Worm (Caenorhabditis elegans): ENCODE results near the gene C49C3.4.

C49C3.4 gene

ce11 chrIV:17320445-17320844, at the start of gene C49C3.4:
Gene C49C3.4 (plus strand): TSS chrIV:17320795.
- TF ChIP-seq lin-35 (GFP tag; optimal IDR thresholded peaks at IDR 0.05), result peak in 1 of 2 experiments; percentile 4
- no peak for TF ChIP-seq egl-27 (tag; optimal IDR thresholded peaks at IDR 0.05)
- no peak for TF ChIP-seq snu-23 (GFP tag; optimal IDR thresholded peaks at IDR 0.05)
- TF ChIP-seq elt-2 (tag; optimal IDR thresholded peaks at IDR 0.05), result peak; percentile 52

DNA sequence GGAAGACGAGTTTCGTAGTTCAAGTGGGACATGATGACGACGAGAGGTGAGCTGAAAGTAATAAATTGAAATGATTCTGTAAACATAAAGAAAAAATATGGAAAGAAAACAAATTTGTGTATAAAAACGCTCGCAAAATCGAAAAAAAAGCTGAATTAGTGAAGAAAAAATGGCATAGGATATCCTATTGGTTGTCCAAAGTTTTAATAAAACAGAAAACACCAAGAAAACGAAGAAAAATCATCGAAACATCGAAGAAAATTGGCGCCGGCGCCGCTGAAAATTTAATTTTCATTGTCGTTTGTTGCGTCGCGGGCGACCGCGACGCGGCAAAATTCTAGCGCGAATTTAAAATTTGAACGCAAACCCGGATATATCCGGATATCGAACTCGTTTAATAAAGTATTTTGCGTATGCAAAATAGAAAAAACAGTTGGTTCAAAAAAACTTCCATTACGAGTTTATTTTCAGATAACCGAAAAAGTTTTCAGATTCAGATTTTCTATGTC, 46.9 kb upstream of the C49C3.4 start, which contains the start of gene gln-5:
Gene gln-5, minus strand, starts transcription at position 51 of the 509 bp plus-strand sequence.
- TF ChIP-seq hlh-17 (GFP tag; optimal IDR thresholded peaks at IDR 0.05; ENCODE audit: borderline replicate concordance) (no peak), efl-1 (optimal IDR thresholded peaks at IDR 0.05) (peak in 1 of 2 experiments; percentile 29), efl-1 (GFP tag; optimal IDR thresholded peaks at IDR 0.05 in 1 of 2) (peak in 1 of 2 experiments; percentile 31)

DNA sequence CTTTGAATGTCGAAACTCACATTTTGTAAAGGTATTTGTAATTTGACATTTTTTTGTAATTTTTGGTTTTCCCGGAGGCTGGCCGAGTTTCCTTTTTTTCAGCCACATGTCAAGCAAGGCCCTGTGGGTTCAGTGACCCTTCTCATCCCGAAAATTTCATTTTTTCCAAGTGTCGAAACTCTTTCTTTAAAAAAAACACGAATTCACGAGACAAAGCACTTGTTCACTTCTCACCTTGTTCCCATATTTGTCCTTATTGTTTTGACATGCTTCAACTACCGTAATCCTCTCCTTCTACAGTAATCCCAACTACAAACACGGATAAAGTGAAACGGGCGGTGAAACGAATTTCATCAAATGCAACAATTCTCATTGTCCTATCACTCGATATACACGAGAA, 45.3 kb upstream of the C49C3.4 start, which contains the start of gene lhfp-4:
Gene lhfp-4, plus strand, starts transcription at position 301 of the 400 bp plus-strand sequence.
- TF ChIP-seq ama-1 (optimal IDR thresholded peaks at IDR 0.05), result no peak
- no peak for TF ChIP-seq hpl-2 (GFP tag; optimal IDR thresholded peaks at IDR 0.05)
- TF ChIP-seq efl-1 (optimal IDR thresholded peaks at IDR 0.05), result no peak
- TF ChIP-seq efl-1 (GFP tag; optimal IDR thresholded peaks at IDR 0.05 in 1 of 2), result peak in 1 of 2 experiments; percentile 22
- TF ChIP-seq mef-2 (tag; optimal IDR thresholded peaks at IDR 0.05), result no peak

- TF ChIP-seq xbp-1 (tag; optimal IDR thresholded peaks at IDR 0.05) (no peak), unc-62 (GFP tag; optimal IDR thresholded peaks at IDR 0.05) (no peak), unc-130 (tag; optimal IDR thresholded peaks at IDR 0.05) (no peak), sox-4 (tag; optimal IDR thresholded peaks at IDR 0.05) (no peak), lin-39 (tag; optimal IDR thresholded peaks at IDR 0.05) (no peak), rnt-1 (tag; optimal IDR thresholded peaks at IDR 0.05) (no peak), lin-14 (GFP tag; optimal IDR thresholded peaks at IDR 0.05) (no peak), lin-35 (GFP tag; optimal IDR thresholded peaks at IDR 0.05) (peak; percentile 5 to 77), blmp-1 (tag; optimal IDR thresholded peaks at IDR 0.05) (no peak), nhr-90 (tag; optimal IDR thresholded peaks at IDR 0.05; ENCODE audit: poor library complexity) (no peak), mef-2 (tag; optimal IDR thresholded peaks at IDR 0.05) (peak; percentile 17), dpl-1 (GFP tag; optimal IDR thresholded peaks at IDR 0.05) (peak; percentile 44 to 71 (median 46)), alr-1 (tag; optimal IDR thresholded peaks at IDR 0.05; ENCODE audit: borderline replicate concordance) (no peak), nhr-237 (tag; optimal IDR thresholded peaks at IDR 0.05) (no peak), lin-15B (tag; optimal IDR thresholded peaks at IDR 0.05) (peak; percentile 3), fkh-4 (tag; optimal IDR thresholded peaks at IDR 0.05; ENCODE audit: borderline replicate concordance) (no peak), ceh-88 (GFP tag; IDR thresholded peaks at IDR 0.05) (0 out of 2 replicates have a peak, but pooled peaks have one; percentile 14), ceh-63 (GFP tag; optimal IDR thresholded peaks at IDR 0.05) (no peak), aly-2 (tag; optimal IDR thresholded peaks at IDR 0.05) (no peak), ceh-90 (tag; optimal IDR thresholded peaks at IDR 0.05) (no peak), C16A3.4 (tag; optimal IDR thresholded peaks at IDR 0.05) (peak; percentile 1), ets-5 (GFP tag; IDR thresholded peaks at IDR 0.05) (no peak), fkh-10 (GFP tag; optimal IDR thresholded peaks at IDR 0.05) (no peak), skn-1 (tag; optimal IDR thresholded peaks at IDR 0.05) (no peak), swsn-7 (tag; optimal IDR thresholded peaks at IDR 0.05) (peak; percentile 14), grh-1 (GFP tag; IDR thresholded peaks at IDR 0.05) (peak; percentile 23; the same call in 1 of the 2 replicates), ztf-11 (tag; optimal IDR thresholded peaks at IDR 0.05) (no peak), isw-1 (GFP tag; IDR thresholded peaks at IDR 0.05) (no peak), pag-3 (tag; optimal IDR thresholded peaks at IDR 0.05; ENCODE audit: borderline replicate concordance, insufficient read depth) (no peak), nhr-12 (tag; optimal IDR thresholded peaks at IDR 0.05) (no peak), F16B12.6 (tag; optimal IDR thresholded peaks at IDR 0.05) (peak; percentile 72), lsy-2 (tag; optimal IDR thresholded peaks at IDR 0.05) (peak in 1 of 2 experiments; percentile 9), nhr-20 (tag; optimal IDR thresholded peaks at IDR 0.05) (no peak), unc-86 (tag; optimal IDR thresholded peaks at IDR 0.05) (no peak), ceh-82 (tag; optimal IDR thresholded peaks at IDR 0.05) (no peak), unc-30 (tag; optimal IDR thresholded peaks at IDR 0.05) (no peak), efl-1 (optimal IDR thresholded peaks at IDR 0.05) (peak in 1 of 2 experiments; percentile 67), efl-1 (GFP tag; optimal IDR thresholded peaks at IDR 0.05 in 1 of 2) (peak; percentile 76 to 96)
Measured at ce11 chrIV:17276705-17277458, 43.7 kb upstream of the C49C3.4 start, which contains the start of gene clec-196. Gene clec-196 (plus strand): TSS chrIV:17276956.
